Comparison of ENCODE assay signal across 6 fruit fly cellular contexts in the genomic region with DNA sequence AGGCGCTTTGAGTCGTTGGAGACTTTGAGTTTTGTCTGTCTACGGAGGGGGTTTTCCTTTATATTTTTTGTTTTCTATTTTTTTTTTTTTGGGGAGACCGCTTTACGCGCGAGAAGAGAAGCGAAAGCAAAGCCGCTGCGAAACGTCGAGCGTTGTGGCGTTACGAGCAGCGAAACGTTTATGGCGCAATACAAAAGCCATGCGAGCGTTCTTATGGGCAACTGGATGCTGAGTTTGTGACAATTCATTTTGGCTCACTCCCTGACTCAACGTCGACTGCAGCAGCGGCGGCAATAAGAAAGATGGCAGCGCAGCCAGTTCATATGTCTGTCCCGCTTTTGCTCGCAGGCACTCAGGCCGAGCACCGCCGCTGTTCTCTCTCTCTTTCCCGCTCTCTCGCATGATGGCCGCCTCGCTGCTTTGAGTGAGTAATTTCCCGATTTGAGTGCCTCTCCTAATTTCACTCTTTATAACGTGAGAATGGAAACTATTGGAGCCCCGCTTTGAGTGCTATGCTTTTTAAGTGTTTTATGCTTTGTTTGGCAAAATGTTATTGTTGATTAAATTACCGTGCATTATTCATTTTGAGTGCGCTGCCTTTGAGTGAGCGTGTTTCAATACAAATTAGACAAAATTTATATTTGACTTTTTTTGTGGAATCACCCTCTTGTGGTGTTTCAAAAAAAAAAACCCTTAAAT.
A peak's percentile ranks its signal among the peaks of the same experiment; 100 is the strongest.
TF ChIP-seq lines count a peak whose summit lies in the region.

A gene (minus strand): TSS at position 191 of the 699 bp plus-strand sequence.

- TF ChIP-seq CTCF in S2 (optimal IDR thresholded peaks at IDR 0.05; lab: Kevin White, UChicago): peak; percentile 25 to 40
- TF ChIP-seq CTCF in whole organism, embryonic (GFP tag; optimal IDR thresholded peaks at IDR 0.05; lab: Kevin White, UChicago): no peak

TF ChIP-seq in whole organism, 6 proteins besides CTCF, POLR2A, EP300 and RAD21:
- TF ChIP-seq CG8478 (optimal IDR thresholded peaks at IDR 0.05; lab: Kevin White, UChicago) (peak; percentile 42), pan (optimal IDR thresholded peaks at IDR 0.05; lab: Kevin White, UChicago) (no peak), EcR (GFP tag; optimal IDR thresholded peaks at IDR 0.05; lab: Kevin White, UChicago) (no peak)

TF ChIP-seq in whole organism, embryonic, 481 proteins besides CTCF, POLR2A, EP300 and RAD21 (continues in another document):
- peak; percentile 52; the same call in 1 of the 2 replicates for TF ChIP-seq seq (GFP tag; IDR thresholded peaks at IDR 0.05; lab: Robert Waterston, UW)
- TF ChIP-seq jigr1 (GFP tag; IDR thresholded peaks at IDR 0.05; lab: Robert Waterston, UW): no peak
- no peak for TF ChIP-seq CG8089 (GFP tag; optimal IDR thresholded peaks at IDR 0.05; lab: Kevin White, UChicago)
- TF ChIP-seq CG31388 (GFP tag; optimal IDR thresholded peaks at IDR 0.05; lab: Kevin White, UChicago): no peak
- no peak for TF ChIP-seq CG6175 (GFP tag; IDR thresholded peaks at IDR 0.05; lab: Robert Waterston, UW)
- TF ChIP-seq tna (GFP tag; IDR thresholded peaks at IDR 0.05; lab: Robert Waterston, UW; ENCODE audit: partially characterized antibody): peak; percentile 83
- no peak for TF ChIP-seq CG3163 (GFP tag; optimal IDR thresholded peaks at IDR 0.05; lab: Kevin White, UChicago)
- no peak for TF ChIP-seq corto (GFP tag; optimal IDR thresholded peaks at IDR 0.05; lab: Kevin White, UChicago)
- no peak for TF ChIP-seq tin (GFP tag; optimal IDR thresholded peaks at IDR 0.05; lab: Kevin White, UChicago)
- TF ChIP-seq CG10654 (GFP tag; optimal IDR thresholded peaks at IDR 0.05; lab: Kevin White, UChicago): no peak
- no peak for TF ChIP-seq Tbp (GFP tag; optimal IDR thresholded peaks at IDR 0.05; lab: Kevin White, UChicago)
- no peak for TF ChIP-seq rib (GFP tag; IDR thresholded peaks at IDR 0.05; lab: Robert Waterston, UW)
- TF ChIP-seq ems (GFP tag; optimal IDR thresholded peaks at IDR 0.05; lab: Kevin White, UChicago): no peak
- TF ChIP-seq CG16813 (GFP tag; IDR thresholded peaks at IDR 0.05; lab: Robert Waterston, UW; ENCODE audit: partially characterized antibody): peak; percentile 55; the same call in 2 of the 3 replicates
- peak; percentile 99 for TF ChIP-seq CG10321 (GFP tag; IDR thresholded peaks at IDR 0.05; lab: Robert Waterston, UW)
- TF ChIP-seq CG4854 (GFP tag; optimal IDR thresholded peaks at IDR 0.05; lab: Kevin White, UChicago): no peak
- TF ChIP-seq CG18262 (tag; optimal IDR thresholded peaks at IDR 0.05; lab: Kevin White, UChicago): no peak
- no peak for TF ChIP-seq dimm (GFP tag; IDR thresholded peaks at IDR 0.05; lab: Robert Waterston, UW)
- 0 out of 2 replicates have a peak, but pooled peaks have one; percentile 16 for TF ChIP-seq crol (GFP tag; IDR thresholded peaks at IDR 0.05; lab: Robert Waterston, UW)

TF ChIP-seq in whole organism, prepupa, 60 proteins besides CTCF, POLR2A, EP300 and RAD21:
- TF ChIP-seq Hr38 (GFP tag; optimal IDR thresholded peaks at IDR 0.05; lab: Kevin White, UChicago): no peak
- TF ChIP-seq Ets96B (tag; optimal IDR thresholded peaks at IDR 0.05; lab: Kevin White, UChicago): peak; percentile 16
- TF ChIP-seq CG8319 (GFP tag; optimal IDR thresholded peaks at IDR 0.05; lab: Kevin White, UChicago): no peak
- peak; percentile 64; the same call in 2 of the 3 replicates for TF ChIP-seq CG6163 (GFP tag; IDR thresholded peaks at IDR 0.05; lab: Robert Waterston, UW)
- TF ChIP-seq eg (GFP tag; IDR thresholded peaks at IDR 0.05; lab: Robert Waterston, UW): peak; percentile 49; the same call in 1 of the 3 replicates
- TF ChIP-seq svp (GFP tag; lab: Kevin White, UChicago): peak; percentile 73
- peak; percentile 26 for TF ChIP-seq dsx (GFP tag; optimal IDR thresholded peaks at IDR 0.05; lab: Kevin White, UChicago; ENCODE audit: poor library complexity, severe bottlenecking)
- peak; percentile 10 for TF ChIP-seq pdm3 (GFP tag; optimal IDR thresholded peaks at IDR 0.05; lab: Kevin White, UChicago)
- peak; percentile 22 for TF ChIP-seq CG1621 (tag; optimal IDR thresholded peaks at IDR 0.05; lab: Kevin White, UChicago)
- peak; percentile 8 for TF ChIP-seq Eip78C (GFP tag; lab: Kevin White, UChicago)
- no peak for TF ChIP-seq fd59A (GFP tag; optimal IDR thresholded peaks at IDR 0.05; lab: Kevin White, UChicago)

TF ChIP-seq in whole organism, pupa, 21 proteins besides CTCF, POLR2A, EP300 and RAD21:
- TF ChIP-seq CG15710 (tag; optimal IDR thresholded peaks at IDR 0.05; lab: Kevin White, UChicago) (peak; percentile 11), CG17806 (tag; optimal IDR thresholded peaks at IDR 0.05; lab: Kevin White, UChicago) (no peak), Snoo (tag; optimal IDR thresholded peaks at IDR 0.05; lab: Kevin White, UChicago) (no peak), EcR (GFP tag; optimal IDR thresholded peaks at IDR 0.05; lab: Kevin White, UChicago) (no peak), CG8159 (tag; optimal IDR thresholded peaks at IDR 0.05; lab: Kevin White, UChicago) (no peak), Pif1A (GFP tag; optimal IDR thresholded peaks at IDR 0.05; lab: Kevin White, UChicago) (no peak), CG12605 (GFP tag; IDR thresholded peaks at IDR 0.05; lab: Robert Waterston, UW) (no peak), rn (GFP tag; IDR thresholded peaks at IDR 0.05; lab: Robert Waterston, UW) (no peak), CG13204 (GFP tag; optimal IDR thresholded peaks at IDR 0.05; lab: Kevin White, UChicago) (peak; percentile 47), CG14655 (GFP tag; optimal IDR thresholded peaks at IDR 0.05; lab: Kevin White, UChicago) (peak; percentile 6), fd96Ca (GFP tag; IDR thresholded peaks at IDR 0.05; lab: Robert Waterston, UW) (0 out of 3 replicates have a peak, but pooled peaks have one; percentile 15), CG8301 (tag; optimal IDR thresholded peaks at IDR 0.05; lab: Kevin White, UChicago) (no peak), CG34367 (tag; optimal IDR thresholded peaks at IDR 0.05; lab: Kevin White, UChicago) (peak; percentile 21), CG32121 (GFP tag; IDR thresholded peaks at IDR 0.05; lab: Robert Waterston, UW) (peak; percentile 38; the same call in 1 of the 2 replicates), Ets98B (GFP tag; IDR thresholded peaks at IDR 0.05; lab: Robert Waterston, UW) (0 out of 2 replicates have a peak, but pooled peaks have one; percentile 16)
TF ChIP-seq in whole organism, pupa: peak in this region for 7.

TF ChIP-seq in whole organism, wandering third instar larva, 38 proteins besides CTCF, POLR2A, EP300 and RAD21:
- TF ChIP-seq HLH106 (tag; optimal IDR thresholded peaks at IDR 0.05; lab: Kevin White, UChicago) (no peak), OdsH (GFP tag; optimal IDR thresholded peaks at IDR 0.05; lab: Kevin White, UChicago) (no peak), lola (GFP tag; optimal IDR thresholded peaks at IDR 0.05; lab: Kevin White, UChicago) (no peak), rgr (GFP tag; optimal IDR thresholded peaks at IDR 0.05; lab: Kevin White, UChicago) (no peak), psq (GFP tag; optimal IDR thresholded peaks at IDR 0.05; lab: Kevin White, UChicago) (no peak), dl (GFP tag; optimal IDR thresholded peaks at IDR 0.05; lab: Kevin White, UChicago; ENCODE audit: insufficient read depth in 1 of 2, partially characterized antibody in 2 of 2) (peak; percentile 2 to 17), sv (GFP tag; optimal IDR thresholded peaks at IDR 0.05; lab: Kevin White, UChicago) (no peak), br (GFP tag; optimal IDR thresholded peaks at IDR 0.05; lab: Kevin White, UChicago) (no peak), CG9705 (GFP tag; optimal IDR thresholded peaks at IDR 0.05; lab: Kevin White, UChicago) (no peak), Dif (GFP tag; optimal IDR thresholded peaks at IDR 0.05; lab: Kevin White, UChicago; ENCODE audit: partially characterized antibody) (peak; percentile 34), Rel (GFP tag; optimal IDR thresholded peaks at IDR 0.05; lab: Kevin White, UChicago) (no peak), Rel (tag; optimal IDR thresholded peaks at IDR 0.05; lab: Kevin White, UChicago) (peak; percentile 80), N (GFP tag; optimal IDR thresholded peaks at IDR 0.05; lab: Kevin White, UChicago) (no peak)
TF ChIP-seq in whole organism, wandering third instar larva: peak in this region for 3.
